Fruit fly (Drosophila melanogaster) whole organism, embryonic: ENCODE measurements around the gene brn.
A peak's percentile ranks its signal among the peaks of the same experiment; 100 is the strongest.

Experiments
- Awh ChIP-seq: fragments of 200-800 bp; sonication (Bioruptor generic); IDR thresholded peaks from 2 replicates; pipeline ENCODE4, ENCODE4 v1.3.6; 2022; ENCODE audit warnings: missing biosample characterization, missing genetic modification characterization
- CG13775 ChIP-seq: fragments of 200-800 bp; sonication (Bioruptor generic); optimal IDR thresholded peaks from 3 replicates; lab custom pipeline; 2017; ENCODE audit warnings: missing biosample characterization, mild to moderate bottlenecking, missing genetic modification characterization
- CG14667 ChIP-seq: fragments of 200-800 bp; sonication (Bioruptor generic); IDR thresholded peaks from 2 replicates; pipeline ENCODE4 v1.3.6; 2022; ENCODE audit warnings: missing biosample characterization, missing genetic modification characterization
- CG2116 ChIP-seq: fragments of 200-800 bp; sonication (Bioruptor generic); optimal IDR thresholded peaks from 3 replicates; lab custom pipeline; 2018; ENCODE audit warnings: missing biosample characterization, mild to moderate bottlenecking, missing genetic modification characterization
- CG31365 ChIP-seq: fragments of 200-800 bp; sonication (Bioruptor generic); optimal IDR thresholded peaks from 2 replicates; lab custom pipeline; 2018; ENCODE audit warnings: missing biosample characterization, mild to moderate bottlenecking, missing genetic modification characterization
- CG7271 ChIP-seq: fragments of 200-800 bp; sonication (Bioruptor generic); optimal IDR thresholded peaks from 2 replicates; lab custom pipeline; 2018; ENCODE audit warnings: missing biosample characterization, mild to moderate bottlenecking, missing genetic modification characterization, moderate library complexity
- CG7963 ChIP-seq: fragments of 200-800 bp; sonication (Bioruptor generic); IDR thresholded peaks from 3 replicates; pipeline ENCODE4 v1.3.6; 2022; ENCODE audit warnings: missing biosample characterization, missing genetic modification characterization; ENCODE audit not compliant: partially characterized antibody
- CG9932 ChIP-seq: fragments of 200-800 bp; sonication (Bioruptor generic); IDR thresholded peaks from 2 replicates; pipeline ENCODE4 v1.3.6; 2022; ENCODE audit warnings: missing biosample characterization, missing genetic modification characterization
- cas ChIP-seq: fragments of 200-800 bp; sonication (Bioruptor generic); IDR thresholded peaks from 2 replicates; pipeline ENCODE4 v1.3.6; 2022; ENCODE audit warnings: missing biosample characterization, missing genetic modification characterization
- eve ChIP-seq, 2 experiments: fragments of >200 bp; optimal IDR thresholded peaks; 2 replicates each; lab custom pipeline; 2017; ENCODE audit warnings: missing biosample characterization in 2 of 2, missing genetic modification characterization in 2 of 2
- fd96Cb ChIP-seq: fragments of 200-800 bp; sonication (Bioruptor generic); optimal IDR thresholded peaks from 2 replicates; lab custom pipeline; 2018; ENCODE audit warnings: missing biosample characterization, mild to moderate bottlenecking, missing genetic modification characterization, moderate library complexity
- gcm2 ChIP-seq: fragments of 200-800 bp; sonication (Bioruptor generic); optimal IDR thresholded peaks from 2 replicates; lab custom pipeline; 2016; ENCODE audit warnings: missing biosample characterization, missing genetic modification characterization
- grau ChIP-seq: fragments of 200-800 bp; optimal IDR thresholded peaks from 3 replicates; lab custom pipeline; 2019; ENCODE audit warnings: missing biosample characterization, mild to moderate bottlenecking, missing genetic modification characterization, moderate library complexity
- ind ChIP-seq: fragments of 200-800 bp; sonication (Bioruptor generic); optimal IDR thresholded peaks from 3 replicates; lab custom pipeline; 2016; ENCODE audit warnings: missing biosample characterization, missing genetic modification characterization
- shn ChIP-seq: fragments of 200-800 bp; sonication (Bioruptor generic); optimal IDR thresholded peaks from 3 replicates; lab custom pipeline; 2016; ENCODE audit warnings: missing biosample characterization, missing genetic modification characterization
- so ChIP-seq: fragments of 200-800 bp; sonication (Bioruptor generic); IDR thresholded peaks from 3 replicates; pipeline ENCODE4 v1.3.6; 2022; ENCODE audit warnings: missing biosample characterization, missing genetic modification characterization

brn gene

dm6 chrX:4150989-4151388 lies 46.8 kb downstream of the brn start (continued):
- TF ChIP-seq ind (GFP tag; lab: Kevin White, UChicago) (peak; percentile 3), grau (tag; lab: Kevin White, UChicago) (peak; percentile 6), cas (GFP tag; lab: Robert Waterston, UW) (no peak), CG14667 (0 out of 2 replicates have a peak, but pooled peaks have one; percentile 13), CG7271 (no peak), CG31365 (tag; lab: Kevin White, UChicago) (no peak), shn (GFP tag; lab: Kevin White, UChicago) (no peak), Awh (GFP tag; lab: Robert Waterston, UW) (no peak), eve (GFP tag; optimal IDR thresholded peaks at IDR 0.05; lab: Kevin White, UChicago) (no peak), CG9932 (GFP tag; lab: Robert Waterston, UW) (no peak), fd96Cb (tag; lab: Kevin White, UChicago) (no peak), CG13775 (no peak), so (no peak), CG7963 (GFP tag; lab: Robert Waterston, UW) (no peak), gcm2 (GFP tag; lab: Kevin White, UChicago) (no peak), CG2116 (GFP tag; lab: Kevin White, UChicago) (no peak)
